Fruit fly (Drosophila melanogaster) whole organism, adult: ENCODE results near the gene CG6933.

Experiments
- CG12768 ChIP-seq: fragments of 200-800 bp; sonication (Bioruptor generic); optimal IDR thresholded peaks from 2 replicates; lab custom pipeline; 2017; ENCODE audit warnings: missing biosample characterization, missing genetic modification characterization, mild to moderate bottlenecking, moderate library complexity, missing genetic modification reagents
- CG14711 ChIP-seq: fragments of 200-800 bp; sonication (Bioruptor generic); optimal IDR thresholded peaks from 2 replicates; lab custom pipeline; 2018; ENCODE audit warnings: missing biosample characterization, mild to moderate bottlenecking, missing genetic modification characterization, moderate library complexity
- CG1620 ChIP-seq: fragments of 200-800 bp; sonication (Bioruptor generic); optimal IDR thresholded peaks from 2 replicates; lab custom pipeline; 2016; ENCODE audit warnings: missing biosample characterization, missing genetic modification characterization
- CG7045 ChIP-seq: fragments of 200-800 bp; sonication (Bioruptor generic); optimal IDR thresholded peaks from 2 replicates; lab custom pipeline; 2017; ENCODE audit warnings: missing biosample characterization, mild to moderate bottlenecking, missing genetic modification characterization
- Clk ChIP-seq: fragments of 200-800 bp; sonication (Bioruptor generic); optimal IDR thresholded peaks from 2 replicates; lab custom pipeline; 2017; ENCODE audit warnings: missing biosample characterization, missing genetic modification characterization
- Crg-1 ChIP-seq: fragments of 200-800 bp; sonication (Bioruptor generic); optimal IDR thresholded peaks from 2 replicates; lab custom pipeline; 2016; ENCODE audit warnings: missing biosample characterization, missing genetic modification characterization
- Hr96 ChIP-seq: fragments of 200-800 bp; sonication (Bioruptor generic); optimal IDR thresholded peaks from 2 replicates; lab custom pipeline; 2016; ENCODE audit warnings: missing biosample characterization, missing genetic modification characterization
- bab1 ChIP-seq: fragments of 200-800 bp; sonication (Bioruptor generic); optimal IDR thresholded peaks from 3 replicates; lab custom pipeline; 2019; ENCODE audit warnings: missing biosample characterization, mild to moderate bottlenecking, missing genetic modification characterization, moderate library complexity
- cic ChIP-seq: fragments of 200-800 bp; sonication (Bioruptor generic); optimal IDR thresholded peaks from 2 replicates; lab custom pipeline; 2017; ENCODE audit warnings: missing biosample characterization, mild to moderate bottlenecking, missing genetic modification characterization, moderate library complexity
- ovo ChIP-seq: fragments of 200-800 bp; sonication (Bioruptor generic); optimal IDR thresholded peaks from 2 replicates; lab custom pipeline; 2016; ENCODE audit warnings: missing biosample characterization, missing genetic modification characterization
- tj ChIP-seq: fragments of 200-800 bp; sonication (Bioruptor generic); optimal IDR thresholded peaks from 3 replicates; lab custom pipeline; 2017; ENCODE audit warnings: missing biosample characterization, mild to moderate bottlenecking, missing genetic modification characterization, moderate library complexity

DNA sequence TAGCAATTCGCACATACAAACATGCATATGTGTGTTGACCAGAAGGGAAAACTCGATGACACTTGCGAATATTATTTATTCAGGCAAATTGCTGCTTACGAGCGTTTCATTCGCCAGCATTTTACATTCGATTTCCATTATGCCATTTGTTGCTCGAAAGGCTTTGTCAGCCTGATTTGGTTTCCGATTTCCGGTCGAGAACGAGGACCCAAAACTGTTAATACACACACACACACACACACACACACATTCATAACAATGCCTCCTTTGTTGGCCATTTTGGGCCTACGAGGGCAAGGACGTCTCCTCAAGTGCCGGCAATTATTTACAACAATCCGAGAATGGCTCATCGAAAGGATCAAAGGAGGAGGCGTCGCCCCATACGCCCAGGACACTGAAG lies 42.5 kb downstream of the CG6933 start:
- TF ChIP-seq Hr96 (GFP tag; lab: Kevin White, UChicago) (no peak), CG7045 (no peak), cic (GFP tag; lab: Kevin White, UChicago) (no peak), CG12768 (GFP tag; lab: Kevin White, UChicago) (no peak), bab1 (no peak), ovo (GFP tag; lab: Kevin White, UChicago) (no peak), Crg-1 (GFP tag; lab: Kevin White, UChicago) (no peak), CG14711 (tag; lab: Kevin White, UChicago) (no peak), tj (no peak), Clk (GFP tag; lab: Kevin White, UChicago) (no peak), CG1620 (GFP tag; lab: Kevin White, UChicago) (no peak)
